Fruit fly (Drosophila melanogaster): ENCODE results near the gene CG31140.

DNA sequence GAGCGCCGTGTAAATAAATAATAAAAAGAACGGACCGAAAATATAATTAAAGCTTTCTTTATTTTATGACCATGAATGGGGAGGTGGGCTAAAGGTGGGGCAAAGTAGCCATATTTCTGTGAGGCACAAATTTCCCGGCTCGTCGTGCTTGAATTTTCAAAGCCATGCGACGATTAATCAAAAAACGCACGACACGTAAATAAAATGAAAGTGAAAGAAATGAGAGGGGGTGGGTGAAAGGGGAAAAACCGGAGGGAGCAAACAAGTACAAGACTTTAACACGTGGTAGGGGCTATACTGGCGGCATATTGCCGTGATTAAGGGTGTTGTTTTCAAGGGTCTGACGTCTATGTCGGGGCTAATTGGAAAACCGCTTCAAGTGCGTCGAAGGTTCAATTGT lies 38.2 kb downstream of the CG31140 start:
- TF ChIP-seq OdsH (GFP tag; optimal IDR thresholded peaks at IDR 0.05) (no peak), usp (GFP tag; optimal IDR thresholded peaks at IDR 0.05) (no peak), h (GFP tag; optimal IDR thresholded peaks at IDR 0.05) (no peak), Abd-B (GFP tag; optimal IDR thresholded peaks at IDR 0.05) (no peak), foxo (GFP tag; optimal IDR thresholded peaks at IDR 0.05) (no peak), CG32264 (GFP tag; optimal IDR thresholded peaks at IDR 0.05) (no peak), tai (GFP tag; optimal IDR thresholded peaks at IDR 0.05) (no peak), Hnf4 (GFP tag; optimal IDR thresholded peaks at IDR 0.05) (no peak), Rel (GFP tag; optimal IDR thresholded peaks at IDR 0.05) (no peak), Rel (tag; optimal IDR thresholded peaks at IDR 0.05) (no peak), Sp1 (GFP tag; optimal IDR thresholded peaks at IDR 0.05) (no peak), N (GFP tag; optimal IDR thresholded peaks at IDR 0.05) (no peak)
